Worm (Caenorhabditis elegans) whole organism, L4/young adult: ENCODE results near the gene C45B2.2.

Experiments
- W03F9.2 ChIP-seq: fragments of 150-350 bp; optimal IDR thresholded peaks from 2 replicates; lab custom pipeline; 2014; ENCODE audit warnings: missing biosample characterization, missing genetic modification characterization
- dao-5 ChIP-seq: sonication (generic microtip); optimal IDR thresholded peaks from 2 replicates; lab custom pipeline; 2016; ENCODE audit warnings: missing genotype, missing genetic modification characterization, moderate library complexity, missing compliant biosample characterization
- him-1 ChIP-seq: sonication (generic microtip); optimal IDR thresholded peaks from 2 replicates; lab custom pipeline; 2016; ENCODE audit warnings: missing genotype, missing genetic modification reagents, missing genetic modification characterization, missing compliant biosample characterization

DNA sequence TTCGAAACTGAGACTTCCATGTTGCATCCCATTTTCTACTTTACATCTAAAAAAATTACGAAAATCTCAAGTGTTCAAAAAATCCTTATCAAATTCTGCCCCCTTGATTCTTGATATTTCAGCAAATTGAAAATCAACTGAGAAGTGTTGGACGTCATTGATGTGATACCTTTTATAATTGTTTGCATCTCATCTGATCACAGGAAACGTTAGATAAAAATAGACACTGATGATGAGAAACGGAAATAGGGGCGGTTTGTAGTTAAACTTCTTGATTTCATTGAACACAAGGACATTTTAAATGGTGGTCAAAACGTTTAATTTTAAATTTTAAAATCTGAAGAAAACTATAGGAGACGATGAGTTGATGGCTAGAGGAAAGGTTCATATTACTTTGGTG, 44.2 kb downstream of the C45B2.2 start:
- TF ChIP-seq W03F9.2 (tag; lab: Kevin White, UChicago) (no peak), him-1 (no peak), dao-5 (no peak)
